Worm (Caenorhabditis elegans): ENCODE measurements around the gene C36H8.1.

Gene C36H8.1

DNA sequence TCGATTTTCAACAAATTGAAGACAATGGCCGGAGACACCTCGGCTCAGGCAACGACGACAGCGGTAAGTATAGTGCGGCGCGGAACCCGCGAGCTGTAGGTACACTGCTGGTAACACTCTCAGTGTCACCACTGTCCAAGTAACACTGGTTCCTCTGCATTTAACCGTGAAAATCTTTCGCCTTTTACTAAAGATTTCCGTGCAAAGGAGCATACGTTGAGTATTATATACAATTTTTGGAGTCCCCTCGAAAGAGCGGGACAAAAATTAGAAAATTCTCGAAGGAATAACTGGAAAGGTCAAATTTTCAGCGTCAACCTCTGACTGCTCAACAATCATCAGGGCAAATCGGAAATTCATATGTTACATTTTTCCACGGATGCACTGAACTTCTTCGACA lies 41.4 kb upstream of the C36H8.1 start:
- TF ChIP-seq snpc-4 (tag; optimal IDR thresholded peaks at IDR 0.05) (no peak), ham-2 (GFP tag; optimal IDR thresholded peaks at IDR 0.05) (no peak), unc-39 (tag; optimal IDR thresholded peaks at IDR 0.05) (no peak), mep-1 (tag; optimal IDR thresholded peaks at IDR 0.05) (no peak), nhr-2 (tag; optimal IDR thresholded peaks at IDR 0.05) (no peak), elt-3 (tag; optimal IDR thresholded peaks at IDR 0.05) (no peak), nhr-28 (tag; optimal IDR thresholded peaks at IDR 0.05) (no peak), ceh-83 (GFP tag; optimal IDR thresholded peaks at IDR 0.05) (no peak), ceh-39 (tag; optimal IDR thresholded peaks at IDR 0.05) (no peak), mls-2 (tag; optimal IDR thresholded peaks at IDR 0.05) (no peak), ces-1 (GFP tag; optimal IDR thresholded peaks at IDR 0.05) (no peak), pha-4 (tag; optimal IDR thresholded peaks at IDR 0.05) (no peak), tbx-8 (GFP tag; optimal IDR thresholded peaks at IDR 0.05) (no peak), sptf-1 (tag; optimal IDR thresholded peaks at IDR 0.05) (no peak), hlh-1 (tag; optimal IDR thresholded peaks at IDR 0.05) (no peak), ztf-11 (tag; optimal IDR thresholded peaks at IDR 0.05) (no peak), lin-32 (GFP tag; optimal IDR thresholded peaks at IDR 0.05) (no peak), nhr-12 (tag; optimal IDR thresholded peaks at IDR 0.05) (no peak)

DNA sequence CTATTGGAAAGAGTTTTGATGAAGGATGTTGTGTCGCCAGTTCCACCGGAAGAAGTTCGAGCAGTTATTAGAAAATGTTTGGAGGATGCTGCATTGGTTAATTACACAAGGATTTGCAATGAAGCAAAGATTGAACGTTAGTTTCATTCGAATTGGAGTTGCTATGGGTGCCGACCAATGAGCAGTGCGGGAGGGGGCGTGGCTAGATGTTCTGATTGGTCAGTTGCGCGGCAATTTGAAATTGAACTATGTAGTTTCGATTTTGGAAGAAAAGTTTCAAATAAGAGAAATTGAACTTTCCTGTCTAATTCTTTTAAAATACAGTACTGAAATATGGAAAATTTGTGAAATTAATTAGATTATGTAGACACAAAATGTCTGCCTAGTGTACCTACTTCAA lies 38.6 kb upstream of the C36H8.1 start:
- TF ChIP-seq ceh-39 (tag; optimal IDR thresholded peaks at IDR 0.05): no peak
- TF ChIP-seq snpc-4 (tag; optimal IDR thresholded peaks at IDR 0.05): no peak
- no peak for TF ChIP-seq unc-62 (GFP tag; optimal IDR thresholded peaks at IDR 0.05)
- no peak for TF ChIP-seq lin-13 (tag; optimal IDR thresholded peaks at IDR 0.05)
- no peak for TF ChIP-seq unc-120 (tag; optimal IDR thresholded peaks at IDR 0.05; ENCODE audit: poor library complexity, severe bottlenecking)
- TF ChIP-seq pha-4 (tag; optimal IDR thresholded peaks at IDR 0.05): no peak
- no peak for TF ChIP-seq mab-5 (tag; optimal IDR thresholded peaks at IDR 0.05)
- TF ChIP-seq elt-3 (tag; optimal IDR thresholded peaks at IDR 0.05): no peak
- no peak for TF ChIP-seq ces-1 (GFP tag; optimal IDR thresholded peaks at IDR 0.05)
- no peak for TF ChIP-seq blmp-1 (tag; optimal IDR thresholded peaks at IDR 0.05)
- TF ChIP-seq bed-3 (GFP tag; optimal IDR thresholded peaks at IDR 0.05): no peak
- no peak for TF ChIP-seq nhr-12 (tag; optimal IDR thresholded peaks at IDR 0.05)
- TF ChIP-seq nhr-2 (tag; optimal IDR thresholded peaks at IDR 0.05): no peak
- no peak for TF ChIP-seq mls-2 (tag; optimal IDR thresholded peaks at IDR 0.05)
- no peak for TF ChIP-seq ham-2 (GFP tag; optimal IDR thresholded peaks at IDR 0.05)
- TF ChIP-seq cnd-1 (tag; optimal IDR thresholded peaks at IDR 0.05): no peak

DNA sequence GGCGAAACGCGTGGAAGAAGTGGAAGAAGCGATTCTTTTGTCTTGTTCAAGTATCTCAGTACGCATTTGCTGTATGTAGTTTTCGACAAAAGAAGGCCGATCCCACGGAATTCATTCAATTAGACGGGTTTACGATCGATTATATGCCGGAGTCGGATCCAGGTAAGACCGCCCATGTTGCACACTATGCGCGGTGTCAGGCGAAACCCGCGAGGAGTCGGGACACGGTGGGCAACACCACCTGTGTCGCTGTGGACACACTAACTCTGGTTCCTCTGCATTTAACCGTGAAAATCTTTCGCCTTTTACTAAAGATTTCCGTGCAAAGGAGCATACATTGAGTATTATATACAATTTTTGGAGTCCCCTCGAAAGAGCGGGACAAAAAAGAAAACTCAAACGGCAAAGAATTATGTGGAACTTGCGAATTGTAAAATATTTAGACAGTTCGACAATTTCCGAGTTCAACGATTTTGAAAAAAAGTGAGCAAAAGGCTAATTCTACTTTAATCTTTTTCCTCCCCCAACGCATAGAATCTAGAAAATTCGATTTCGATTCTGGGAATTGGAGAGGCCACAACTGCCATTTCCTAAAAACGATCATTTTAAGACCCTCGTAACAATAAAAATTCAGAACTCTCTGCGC lies 37.3 kb upstream of the C36H8.1 start:
- TF ChIP-seq bed-3 (GFP tag; optimal IDR thresholded peaks at IDR 0.05) (no peak), mab-5 (tag; optimal IDR thresholded peaks at IDR 0.05) (no peak), ham-2 (GFP tag; optimal IDR thresholded peaks at IDR 0.05) (no peak), cnd-1 (tag; optimal IDR thresholded peaks at IDR 0.05) (no peak), lsy-2 (tag; optimal IDR thresholded peaks at IDR 0.05) (no peak), sem-2 (GFP tag; optimal IDR thresholded peaks at IDR 0.05) (no peak), nhr-237 (tag; optimal IDR thresholded peaks at IDR 0.05) (no peak), elt-1 (tag; optimal IDR thresholded peaks at IDR 0.05; ENCODE audit: borderline replicate concordance, insufficient read depth) (no peak), lin-32 (GFP tag; optimal IDR thresholded peaks at IDR 0.05) (no peak), tbx-8 (GFP tag; optimal IDR thresholded peaks at IDR 0.05) (no peak), snpc-4 (tag; optimal IDR thresholded peaks at IDR 0.05) (no peak), unc-120 (tag; optimal IDR thresholded peaks at IDR 0.05; ENCODE audit: poor library complexity, severe bottlenecking) (no peak), ztf-11 (tag; optimal IDR thresholded peaks at IDR 0.05) (no peak), lin-13 (tag; optimal IDR thresholded peaks at IDR 0.05) (no peak)

DNA sequence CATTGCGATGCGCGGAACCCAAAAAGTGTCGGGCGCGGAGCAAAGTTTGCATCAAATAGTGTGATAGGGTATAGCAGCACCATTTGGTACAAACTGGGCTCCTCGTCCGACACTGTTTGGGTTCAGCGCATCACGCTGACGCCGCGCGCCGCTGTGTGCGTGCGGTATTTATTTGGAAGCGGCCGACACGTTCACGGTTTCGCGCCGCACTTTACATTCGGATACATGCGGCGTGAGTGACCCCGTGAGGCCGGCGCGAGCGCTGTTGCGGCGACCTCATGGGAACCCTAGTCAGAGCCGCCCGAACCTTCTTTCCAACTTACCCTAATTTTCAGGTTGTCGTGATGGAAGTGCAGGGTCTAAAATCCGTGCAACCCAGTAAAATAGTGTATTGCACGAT lies 36.4 kb upstream of the C36H8.1 start:
- TF ChIP-seq mep-1 (tag; optimal IDR thresholded peaks at IDR 0.05) (no peak), cnd-1 (tag; optimal IDR thresholded peaks at IDR 0.05) (no peak), elt-3 (tag; optimal IDR thresholded peaks at IDR 0.05) (no peak), flh-1 (GFP tag; optimal IDR thresholded peaks at IDR 0.05) (no peak), lsy-2 (tag; optimal IDR thresholded peaks at IDR 0.05) (no peak), bed-3 (GFP tag; optimal IDR thresholded peaks at IDR 0.05) (no peak), mab-5 (tag; optimal IDR thresholded peaks at IDR 0.05) (no peak), unc-120 (tag; optimal IDR thresholded peaks at IDR 0.05; ENCODE audit: poor library complexity, severe bottlenecking) (no peak), ces-1 (GFP tag; optimal IDR thresholded peaks at IDR 0.05) (no peak), lin-32 (GFP tag; optimal IDR thresholded peaks at IDR 0.05) (no peak), nhr-237 (tag; optimal IDR thresholded peaks at IDR 0.05) (no peak)

DNA sequence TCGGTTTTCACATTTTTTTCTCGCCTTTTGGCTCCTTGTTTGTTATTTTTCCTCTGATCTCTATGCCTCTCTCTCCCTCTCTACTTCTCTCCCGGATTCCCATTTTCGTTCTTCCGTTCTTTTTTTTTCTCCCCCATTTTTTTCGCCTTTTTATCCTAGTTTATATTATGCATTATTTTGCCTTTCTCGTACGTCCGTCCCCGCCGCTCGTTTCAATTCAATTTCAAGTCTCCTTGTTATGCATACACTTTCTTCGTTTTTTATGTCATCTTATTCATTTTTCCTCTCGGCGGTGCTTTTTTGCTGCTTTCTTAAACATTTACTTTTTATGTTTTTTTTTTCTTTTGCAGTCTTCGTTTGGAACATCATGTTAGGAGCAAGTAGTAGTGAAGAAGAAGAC lies 28.9 kb upstream of the C36H8.1 start, which contains the start of gene unc-31:
Gene unc-31 (plus strand): TSS at position 349 of the 400 bp plus-strand sequence.
- no peak for TF ChIP-seq nhr-12 (tag; optimal IDR thresholded peaks at IDR 0.05)
- TF ChIP-seq ces-1 (GFP tag; optimal IDR thresholded peaks at IDR 0.05): peak; percentile 52
